Worm (Caenorhabditis elegans): ENCODE data around the gene T11G6.4.

DNA sequence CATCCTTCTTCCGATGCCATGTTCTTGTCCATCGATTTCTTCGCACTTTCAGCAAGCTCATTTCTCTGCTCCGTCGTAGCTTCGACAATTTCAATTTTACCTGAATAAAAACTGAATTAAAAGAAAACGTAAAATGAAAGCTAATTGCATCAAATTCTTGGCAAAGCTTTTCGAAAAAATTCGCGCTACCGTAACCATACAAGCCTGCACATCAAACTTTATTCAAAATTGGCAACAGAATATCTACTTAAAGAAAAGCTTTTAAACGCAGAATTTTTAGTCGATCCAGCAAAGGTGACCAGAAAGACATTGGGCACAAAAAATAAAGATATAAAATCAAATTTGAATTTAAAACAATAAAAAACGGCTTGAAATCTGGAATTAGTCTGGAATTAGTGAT, 9.5 kb downstream of the T11G6.4 start:
- TF ChIP-seq ama-1 (optimal IDR thresholded peaks at IDR 0.05) = no peak
- TF ChIP-seq hnd-1 (tag; optimal IDR thresholded peaks at IDR 0.05) = no peak
- TF ChIP-seq flt-1 (GFP tag; IDR thresholded peaks at IDR 0.05) = no peak
- no peak for TF ChIP-seq B0310.2 (tag; optimal IDR thresholded peaks at IDR 0.05)
